Worm (Caenorhabditis elegans) whole organism, mixed stage, embryonic: Measurements from ENCODE around the gene C36A4.10.

Experiments used
- ceh-83 ChIP-seq: fragments of 200-800 bp; sonication (Bioruptor generic); optimal IDR thresholded peaks from 2 replicates; lab custom pipeline; 2018; ENCODE audit warnings: mild to moderate bottlenecking, missing genetic modification characterization, missing compliant biosample characterization
- elt-1 ChIP-seq: sonication (generic microtip); optimal IDR thresholded peaks from 2 replicates; lab custom pipeline; 2017; ENCODE audit warnings: missing genetic modification characterization, mild to moderate bottlenecking, missing compliant biosample characterization, antibody characterized with exemption, moderate library complexity, borderline replicate concordance; ENCODE audit not compliant: insufficient read depth
- mab-5 ChIP-seq: fragments of 150-350 bp; optimal IDR thresholded peaks from 2 replicates; lab custom pipeline; 2014; ENCODE audit warnings: missing biosample characterization, missing genetic modification characterization
- nhr-12 ChIP-seq: fragments of 150-350 bp; optimal IDR thresholded peaks from 2 replicates; lab custom pipeline; 2014; ENCODE audit warnings: missing biosample characterization, missing genetic modification characterization
- nhr-2 ChIP-seq: fragments of 150-350 bp; optimal IDR thresholded peaks from 2 replicates; lab custom pipeline; 2014; ENCODE audit warnings: missing biosample characterization, missing genetic modification characterization
- pha-4 ChIP-seq: fragments of 150-350 bp; optimal IDR thresholded peaks from 2 replicates; lab custom pipeline; 2018; ENCODE audit warnings: missing biosample characterization, missing genetic modification reagents, missing genetic modification characterization
- unc-120 ChIP-seq: sonication (generic microtip); optimal IDR thresholded peaks from 2 replicates; lab custom pipeline; 2017; ENCODE audit warnings: missing genetic modification characterization, missing compliant biosample characterization; ENCODE audit not compliant: poor library complexity, severe bottlenecking
- ztf-11 ChIP-seq: fragments of 150-350 bp; optimal IDR thresholded peaks from 2 replicates; lab custom pipeline; 2014; ENCODE audit warnings: missing biosample characterization, missing genetic modification characterization

DNA sequence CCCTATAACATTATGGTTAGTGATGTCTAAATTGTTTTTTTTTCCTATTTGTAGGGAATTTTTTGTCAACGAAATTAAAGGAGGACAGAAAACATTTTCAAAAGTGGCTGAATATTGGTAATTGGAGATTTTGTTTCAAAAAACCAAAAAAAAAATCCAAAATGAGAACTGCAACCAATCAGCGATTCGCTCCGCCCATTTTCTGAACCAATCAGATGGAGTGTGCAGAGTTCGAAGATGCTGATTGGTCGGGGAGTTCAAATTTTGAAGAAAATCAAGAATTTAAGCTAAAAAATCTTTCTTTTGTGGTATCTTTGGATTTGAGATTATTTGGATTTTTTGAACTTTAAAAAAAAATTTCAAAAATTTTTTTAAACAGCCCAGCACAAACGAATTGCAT lies 32.9 kb downstream of the C36A4.10 start:
- TF ChIP-seq mab-5 (tag; lab: Kevin White, UChicago), result no peak
- no peak for TF ChIP-seq ztf-11 (tag; lab: Kevin White, UChicago)
- TF ChIP-seq pha-4, result no peak
- TF ChIP-seq nhr-12 (tag; lab: Kevin White, UChicago), result no peak
- TF ChIP-seq ceh-83 (GFP tag; lab: Kevin White, UChicago), result no peak
- no peak for TF ChIP-seq elt-1 (tag; lab: Kevin White, UChicago)
- no peak for TF ChIP-seq unc-120 (tag; lab: Kevin White, UChicago)
- no peak for TF ChIP-seq nhr-2 (tag; lab: Kevin White, UChicago)
